Fruit fly (Drosophila melanogaster): ENCODE measurements around the gene CG3817.

Gene CG3817

DNA sequence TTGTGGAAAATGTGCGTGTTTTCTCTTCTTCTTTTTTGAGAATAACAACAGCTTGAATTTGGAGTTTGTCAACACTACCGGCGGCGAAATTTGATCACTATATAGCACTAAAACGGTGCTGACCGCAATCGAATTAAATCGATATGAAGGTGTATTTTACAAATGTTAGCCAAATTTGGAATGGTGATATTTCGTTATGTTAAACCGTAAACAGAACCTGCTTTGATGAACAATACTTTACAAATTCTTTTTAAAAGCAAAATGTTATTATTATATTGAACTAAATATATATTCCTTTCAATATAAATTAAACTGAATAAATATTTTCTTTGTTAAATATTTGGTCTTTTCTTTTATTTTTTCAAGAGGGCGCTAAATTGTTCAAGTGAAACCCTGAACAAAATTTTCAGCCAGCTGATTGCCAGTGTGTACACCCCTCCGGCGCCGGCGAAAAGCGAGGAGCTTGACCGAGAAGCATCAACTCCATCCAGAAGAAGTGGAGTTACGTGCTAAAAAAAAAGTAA lies 12.5 kb upstream of the CG3817 start, which contains the start of the genes Rrp6, CG33331 and CG33332 (continued):
- TF ChIP-seq CG4820 (GFP tag; optimal IDR thresholded peaks at IDR 0.05), result no peak
- no peak for TF ChIP-seq z (GFP tag; IDR thresholded peaks at IDR 0.05)
- no peak for TF ChIP-seq CG10462 (GFP tag; optimal IDR thresholded peaks at IDR 0.05)
- TF ChIP-seq CG6791 (GFP tag; IDR thresholded peaks at IDR 0.05; ENCODE audit: partially characterized antibody), result peak; percentile 71
- peak; percentile 76 for TF ChIP-seq CG9215 (GFP tag; IDR thresholded peaks at IDR 0.05)
- TF ChIP-seq grn (GFP tag; optimal IDR thresholded peaks at IDR 0.05), result no peak
- TF ChIP-seq CG13894 (tag; optimal IDR thresholded peaks at IDR 0.05), result peak; percentile 66
- TF ChIP-seq Atf3 (GFP tag; optimal IDR thresholded peaks at IDR 0.05), result peak; percentile 14
- TF ChIP-seq CG11398 (GFP tag; optimal IDR thresholded peaks at IDR 0.05), result no peak
- no peak for TF ChIP-seq Dfd (GFP tag; optimal IDR thresholded peaks at IDR 0.05)
- peak; percentile 54 for TF ChIP-seq CG18476 (GFP tag; optimal IDR thresholded peaks at IDR 0.05)
- no peak for TF ChIP-seq yki (optimal IDR thresholded peaks at IDR 0.05)
- TF ChIP-seq CG13287 (GFP tag; IDR thresholded peaks at IDR 0.05; ENCODE audit: partially characterized antibody), result peak; percentile 81
- TF ChIP-seq CG3407 (GFP tag; optimal IDR thresholded peaks at IDR 0.05), result no peak
- TF ChIP-seq twi (tag; optimal IDR thresholded peaks at IDR 0.05), result peak; percentile 61
- TF ChIP-seq usp (GFP tag; optimal IDR thresholded peaks at IDR 0.05), result no peak
- TF ChIP-seq CG30431 (GFP tag; optimal IDR thresholded peaks at IDR 0.05), result no peak
- peak; percentile 43 for TF ChIP-seq Myb (GFP tag; optimal IDR thresholded peaks at IDR 0.05)
- peak; percentile 81 for TF ChIP-seq CG12155 (GFP tag; optimal IDR thresholded peaks at IDR 0.05)
- TF ChIP-seq sc (optimal IDR thresholded peaks at IDR 0.05), result no peak
- TF ChIP-seq sc (GFP tag; optimal IDR thresholded peaks at IDR 0.05), result peak; percentile 33
- TF ChIP-seq bcd (GFP tag; optimal IDR thresholded peaks at IDR 0.05), result peak; percentile 67
- TF ChIP-seq CG3281 (GFP tag; optimal IDR thresholded peaks at IDR 0.05), result peak; percentile 87
- no peak for TF ChIP-seq CG6654 (GFP tag; optimal IDR thresholded peaks at IDR 0.05)
- TF ChIP-seq CG11504 (tag; optimal IDR thresholded peaks at IDR 0.05), result no peak
- peak; percentile 60 for TF ChIP-seq slou (GFP tag; optimal IDR thresholded peaks at IDR 0.05)
- TF ChIP-seq CG12071 (GFP tag; optimal IDR thresholded peaks at IDR 0.05), result peak; percentile 33
- TF ChIP-seq sisA (GFP tag; IDR thresholded peaks at IDR 0.05), result 0 out of 2 replicates have a peak, but pooled peaks have one; percentile 18
- no peak for TF ChIP-seq CG1024 (GFP tag; IDR thresholded peaks at IDR 0.05)
- TF ChIP-seq Aef1 (GFP tag; IDR thresholded peaks at IDR 0.05), result peak; percentile 67
- TF ChIP-seq Sry-β (GFP tag; optimal IDR thresholded peaks at IDR 0.05), result peak; percentile 90
- TF ChIP-seq ems (GFP tag; optimal IDR thresholded peaks at IDR 0.05), result peak; percentile 47
- no peak for TF ChIP-seq CG8281 (tag; optimal IDR thresholded peaks at IDR 0.05)
- TF ChIP-seq Opbp (GFP tag; IDR thresholded peaks at IDR 0.05; ENCODE audit: partially characterized antibody), result peak; percentile 70; the same call in 2 of the 3 replicates
- TF ChIP-seq fu2 (GFP tag; optimal IDR thresholded peaks at IDR 0.05), result peak; percentile 66
- peak; percentile 39 for TF ChIP-seq CG10431 (GFP tag; optimal IDR thresholded peaks at IDR 0.05)
- TF ChIP-seq cas (GFP tag; IDR thresholded peaks at IDR 0.05), result no peak
- no peak for TF ChIP-seq CG31441 (GFP tag; IDR thresholded peaks at IDR 0.05)
- no peak for TF ChIP-seq Hr39 (optimal IDR thresholded peaks at IDR 0.05)
- no peak; the same call in 1 of the 2 replicates for TF ChIP-seq ssp (GFP tag; IDR thresholded peaks at IDR 0.05)
- TF ChIP-seq CG18764 (GFP tag; optimal IDR thresholded peaks at IDR 0.05), result peak; percentile 55
- TF ChIP-seq CG7357 (GFP tag; IDR thresholded peaks at IDR 0.05), result no peak
- peak; percentile 61 for TF ChIP-seq maf-S (GFP tag; optimal IDR thresholded peaks at IDR 0.05)
- no peak for TF ChIP-seq CG16863 (GFP tag; optimal IDR thresholded peaks at IDR 0.05)
- peak; percentile 67 for TF ChIP-seq Dip3 (GFP tag; optimal IDR thresholded peaks at IDR 0.05)
- TF ChIP-seq CG4707 (GFP tag; optimal IDR thresholded peaks at IDR 0.05), result no peak
- no peak for TF ChIP-seq CG12236 (GFP tag; optimal IDR thresholded peaks at IDR 0.05)
- TF ChIP-seq Ets97D (GFP tag; optimal IDR thresholded peaks at IDR 0.05), result peak; percentile 75
- TF ChIP-seq ERR (GFP tag; optimal IDR thresholded peaks at IDR 0.05), result peak; percentile 15
- TF ChIP-seq CG8359 (GFP tag; optimal IDR thresholded peaks at IDR 0.05; ENCODE audit: borderline replicate concordance), result no peak
- TF ChIP-seq Gsc (GFP tag; IDR thresholded peaks at IDR 0.05), result no peak
- TF ChIP-seq bsh (GFP tag; optimal IDR thresholded peaks at IDR 0.05), result peak in 1 of 2 experiments; percentile 63
